Fruit fly (Drosophila melanogaster): ENCODE data around the gene CG42525.

CG42525 gene

DNA sequence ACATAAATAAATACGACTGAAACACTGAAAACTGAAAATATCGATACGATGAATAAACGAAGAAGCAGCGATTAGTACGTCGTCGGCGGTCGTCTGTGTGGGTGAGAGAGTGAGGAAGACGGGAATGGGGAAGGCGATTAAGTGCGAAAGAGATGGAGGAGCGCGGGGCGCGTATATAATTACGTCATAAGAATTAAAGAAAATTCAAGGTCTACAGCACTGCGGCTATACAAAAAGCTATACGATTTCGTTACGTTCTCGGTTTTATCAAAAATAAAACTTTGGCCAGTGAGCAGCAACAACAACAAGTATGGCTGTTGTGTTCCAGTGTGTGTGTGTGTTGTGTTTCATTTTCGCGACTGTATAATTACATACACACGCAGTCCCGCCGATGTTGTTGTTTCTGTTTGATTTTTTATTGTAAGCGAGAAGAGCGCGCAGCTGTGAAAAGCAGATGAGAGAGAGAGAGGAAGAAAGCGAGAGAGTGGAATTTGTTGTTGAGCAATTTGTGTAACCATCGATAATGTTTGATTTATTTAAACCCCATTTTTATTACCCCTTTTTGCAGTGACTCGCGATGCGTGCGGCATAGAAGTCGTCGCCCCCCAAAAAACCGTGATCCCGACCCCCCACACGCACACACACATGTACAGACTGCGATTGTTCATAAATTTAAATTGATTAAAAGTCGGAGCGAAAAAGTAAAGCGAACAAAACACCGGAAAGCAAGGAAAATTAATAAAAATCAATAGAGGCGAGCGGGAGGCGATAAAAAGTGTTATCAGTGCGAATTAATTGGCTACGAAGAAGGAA is 40.3 kb downstream of the CG42525 start:
- TF ChIP-seq Rel (GFP tag; optimal IDR thresholded peaks at IDR 0.05) (no peak), Rel (tag; optimal IDR thresholded peaks at IDR 0.05) (peak; percentile 14), Sp1 (GFP tag; optimal IDR thresholded peaks at IDR 0.05) (peak; percentile 47), psq (GFP tag; optimal IDR thresholded peaks at IDR 0.05) (peak; percentile 62), h (GFP tag; optimal IDR thresholded peaks at IDR 0.05) (peak; percentile 9), rgr (GFP tag; optimal IDR thresholded peaks at IDR 0.05) (no peak), Dfd (GFP tag; optimal IDR thresholded peaks at IDR 0.05) (no peak)

DNA sequence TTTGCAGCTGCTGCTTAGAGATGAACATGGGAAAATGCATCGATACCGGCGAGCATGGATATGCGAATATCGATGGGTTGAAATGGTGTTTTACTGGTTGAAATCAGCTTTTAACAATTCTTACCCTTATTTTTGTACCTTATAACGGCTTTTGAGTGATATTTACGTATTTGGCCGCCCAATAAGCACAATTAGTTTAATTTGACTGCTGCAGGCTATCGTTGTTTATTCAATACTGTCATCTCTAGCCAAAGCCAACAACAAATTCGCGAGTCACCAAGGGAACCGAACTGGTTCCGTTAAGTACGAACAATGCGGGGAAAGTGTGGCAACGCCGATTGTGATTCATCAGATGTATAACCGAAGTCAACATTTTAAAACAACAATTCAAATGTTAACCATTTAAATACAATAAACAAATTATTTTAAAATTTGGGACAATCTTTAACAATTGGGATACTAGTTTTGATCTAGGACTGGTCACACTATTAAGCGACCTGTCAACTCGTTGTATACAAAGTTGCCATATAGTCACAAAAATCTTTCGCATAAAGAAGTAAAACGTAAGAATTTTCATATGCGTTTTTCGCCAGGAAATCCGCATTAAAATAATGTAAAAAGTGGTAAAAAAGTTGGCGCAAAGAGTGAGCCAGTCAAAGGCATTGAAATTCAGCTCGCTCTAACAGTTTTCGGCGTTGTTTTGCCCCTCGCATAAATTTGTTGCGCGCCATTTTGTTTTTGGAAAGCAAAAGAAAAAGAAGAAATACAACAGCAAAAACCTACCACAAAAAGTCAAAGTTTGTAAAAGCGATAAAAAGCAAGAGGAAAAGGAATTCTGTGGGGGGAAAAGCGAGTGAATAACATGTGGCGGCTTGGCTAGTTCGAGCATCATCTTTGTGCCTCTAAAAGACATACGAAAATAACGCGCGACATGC is 41.2 kb downstream of the CG42525 start, which contains the start of the genes Usp5 and BtbVII:
TSS of gene Usp5 (minus strand) at position 234 of the 935 bp plus-strand sequence.
TSS of gene BtbVII (plus strand) at position 522 of the 935 bp plus-strand sequence.
- TF ChIP-seq Rel (GFP tag; optimal IDR thresholded peaks at IDR 0.05) = no peak
- peak; percentile 2 for TF ChIP-seq Rel (tag; optimal IDR thresholded peaks at IDR 0.05)
- TF ChIP-seq HLH106 (tag; optimal IDR thresholded peaks at IDR 0.05) = peak; percentile 59
- TF ChIP-seq lola (GFP tag; optimal IDR thresholded peaks at IDR 0.05) = no peak
- peak in 1 of 2 experiments; percentile 76 for TF ChIP-seq foxo (GFP tag; optimal IDR thresholded peaks at IDR 0.05)
- TF ChIP-seq fru (GFP tag; optimal IDR thresholded peaks at IDR 0.05) = peak; percentile 58
- no peak for TF ChIP-seq Hr78 (GFP tag; optimal IDR thresholded peaks at IDR 0.05)
- TF ChIP-seq rgr (GFP tag; optimal IDR thresholded peaks at IDR 0.05) = peak; percentile 68
- no peak for TF ChIP-seq CrebA (GFP tag; optimal IDR thresholded peaks at IDR 0.05; ENCODE audit: borderline replicate concordance)
- TF ChIP-seq dl (GFP tag; optimal IDR thresholded peaks at IDR 0.05; ENCODE audit: insufficient read depth in 1 of 2, partially characterized antibody in 2 of 2) = no peak
- TF ChIP-seq ey (GFP tag; optimal IDR thresholded peaks at IDR 0.05) = peak; percentile 65
- peak; percentile 16 for TF ChIP-seq dsf (GFP tag; optimal IDR thresholded peaks at IDR 0.05; ENCODE audit: borderline replicate concordance)
- TF ChIP-seq OdsH (GFP tag; optimal IDR thresholded peaks at IDR 0.05) = peak; percentile 69
- TF ChIP-seq Sp1 (GFP tag; optimal IDR thresholded peaks at IDR 0.05) = peak; percentile 44
- no peak for TF ChIP-seq jim (GFP tag; optimal IDR thresholded peaks at IDR 0.05)
- TF ChIP-seq sv (GFP tag; optimal IDR thresholded peaks at IDR 0.05) = peak; percentile 22
- peak; percentile 12 for TF ChIP-seq CG9705 (GFP tag; optimal IDR thresholded peaks at IDR 0.05)
- TF ChIP-seq h (GFP tag; optimal IDR thresholded peaks at IDR 0.05) = peak; percentile 72
- TF ChIP-seq Jra (GFP tag; optimal IDR thresholded peaks at IDR 0.05) = peak; percentile 65
- TF ChIP-seq br (GFP tag; optimal IDR thresholded peaks at IDR 0.05) = peak; percentile 76
- peak; percentile 30 for TF ChIP-seq Hr83 (GFP tag; optimal IDR thresholded peaks at IDR 0.05; ENCODE audit: poor library complexity, severe bottlenecking)
- no peak for TF ChIP-seq Vsx2 (GFP tag; optimal IDR thresholded peaks at IDR 0.05; ENCODE audit: partially characterized antibody)
- TF ChIP-seq CG32264 (GFP tag; optimal IDR thresholded peaks at IDR 0.05) = peak; percentile 6
- peak; percentile 26 for TF ChIP-seq psq (GFP tag; optimal IDR thresholded peaks at IDR 0.05)

DNA sequence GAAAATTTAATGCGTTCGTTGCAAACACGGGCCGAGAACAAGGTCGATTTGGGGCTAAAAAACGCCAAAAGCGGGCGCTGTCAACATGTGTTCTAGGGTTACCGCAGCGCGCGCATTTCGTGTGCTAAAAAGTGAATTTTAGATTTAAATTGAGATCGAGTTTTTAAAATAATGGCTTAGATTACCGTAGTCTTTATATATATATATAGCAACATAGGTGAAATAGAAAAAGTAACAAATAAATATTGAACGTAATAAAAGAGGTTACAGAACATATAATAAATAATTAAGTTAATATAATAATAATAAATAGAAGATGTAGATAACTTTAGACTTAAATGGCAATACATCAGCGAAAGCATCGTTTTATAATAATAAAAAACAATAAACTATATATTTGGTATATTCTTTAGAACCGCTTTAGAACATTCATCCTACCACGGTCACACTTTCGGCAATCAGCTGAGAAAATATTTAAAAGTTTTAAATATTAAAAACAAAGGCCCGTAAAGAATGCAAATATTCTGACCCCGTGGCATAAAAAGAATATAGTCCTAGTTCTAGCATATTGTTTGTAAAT is 46.1 kb downstream of the CG42525 start, which contains the start of the genes CG11537 and Alg2:
TSS of gene CG11537 (minus strand) at position 75 of the 580 bp plus-strand sequence.
TSS of gene Alg2 (plus strand) at position 426 of the 580 bp plus-strand sequence.
- TF ChIP-seq Rel (GFP tag; optimal IDR thresholded peaks at IDR 0.05) (no peak), Rel (tag; optimal IDR thresholded peaks at IDR 0.05) (peak; percentile 4), Sp1 (GFP tag; optimal IDR thresholded peaks at IDR 0.05) (peak; percentile 13), HLH106 (tag; optimal IDR thresholded peaks at IDR 0.05) (peak; percentile 22), psq (GFP tag; optimal IDR thresholded peaks at IDR 0.05) (peak; percentile 0), foxo (GFP tag; optimal IDR thresholded peaks at IDR 0.05) (peak in 1 of 2 experiments; percentile 27), rgr (GFP tag; optimal IDR thresholded peaks at IDR 0.05) (peak; percentile 29), lola (GFP tag; optimal IDR thresholded peaks at IDR 0.05) (no peak), Myc (optimal IDR thresholded peaks at IDR 0.05) (peak; percentile 35), CrebA (GFP tag; optimal IDR thresholded peaks at IDR 0.05; ENCODE audit: borderline replicate concordance) (no peak)
